Fruit fly (Drosophila melanogaster) whole organism, wandering third instar larva: Measurements from ENCODE around the gene Alh.

Experiments
- CG32264 ChIP-seq: fragments of 200-800 bp; sonication (Bioruptor generic); optimal IDR thresholded peaks from 2 replicates; lab custom pipeline; 2016; ENCODE audit warnings: missing biosample characterization, missing genetic modification characterization
- Myc ChIP-seq: fragments of >200 bp; optimal IDR thresholded peaks from 2 replicates; lab custom pipeline; 2017
- OdsH ChIP-seq: fragments of 200-800 bp; sonication (Bioruptor generic); optimal IDR thresholded peaks from 2 replicates; lab custom pipeline; 2016; ENCODE audit warnings: missing biosample characterization, mild to moderate bottlenecking, missing genetic modification characterization
- Sp1 ChIP-seq: fragments of 200-800 bp; sonication (Bioruptor generic); optimal IDR thresholded peaks from 3 replicates; lab custom pipeline; 2019; ENCODE audit warnings: missing biosample characterization, mild to moderate bottlenecking, missing genetic modification characterization, moderate library complexity
- Vsx2 ChIP-seq: fragments of 200-300, 225-300 bp; sonication (Bioruptor generic); optimal IDR thresholded peaks from 2 replicates; lab custom pipeline; 2018; ENCODE audit warnings: missing biosample characterization, missing genetic modification characterization; ENCODE audit not compliant: partially characterized antibody
- br ChIP-seq: fragments of 200-800 bp; sonication (Bioruptor generic); optimal IDR thresholded peaks from 2 replicates; lab custom pipeline; 2016; ENCODE audit warnings: missing biosample characterization, missing genetic modification characterization
- dl ChIP-seq, 2 experiments: fragments of 175-275, 200-275 bp in 1 of 2; fragments of 200-275 bp in 1 of 2; sonication (Bioruptor generic); optimal IDR thresholded peaks; lab custom pipeline; 2018; ENCODE audit warnings: mild to moderate bottlenecking in 2 of 2, missing biosample characterization in 2 of 2, missing genetic modification characterization in 2 of 2, moderate library complexity in 2 of 2; ENCODE audit not compliant: partially characterized antibody in 2 of 2, insufficient read depth in 1 of 2
- fru ChIP-seq: fragments of 200-800 bp; sonication (Bioruptor generic); optimal IDR thresholded peaks from 3 replicates; lab custom pipeline; 2016; ENCODE audit warnings: missing biosample characterization, mild to moderate bottlenecking, missing genetic modification characterization
- h ChIP-seq: fragments of 200-800 bp; sonication (Bioruptor generic); optimal IDR thresholded peaks from 3 replicates; lab custom pipeline; 2016; ENCODE audit warnings: missing biosample characterization, mild to moderate bottlenecking, missing genetic modification characterization
- pan ChIP-seq: fragments of >200 bp; optimal IDR thresholded peaks from 2 replicates; lab custom pipeline; 2017
- psq ChIP-seq: fragments of 200-800 bp; sonication (Bioruptor generic); optimal IDR thresholded peaks from 3 replicates; lab custom pipeline; 2017; ENCODE audit warnings: missing biosample characterization, mild to moderate bottlenecking, missing genetic modification characterization, moderate library complexity
- tai ChIP-seq: sonication (Bioruptor generic); optimal IDR thresholded peaks from 2 replicates; lab custom pipeline; 2016; ENCODE audit warnings: missing biosample characterization, missing genetic modification characterization
- usp ChIP-seq: fragments of >200 bp; optimal IDR thresholded peaks from 2 replicates; lab custom pipeline; 2017; ENCODE audit warnings: missing biosample characterization, missing genetic modification characterization
- woc ChIP-seq: sonication (Bioruptor generic); optimal IDR thresholded peaks from 2 replicates; lab custom pipeline; 2016; ENCODE audit warnings: missing biosample characterization, mild to moderate bottlenecking, missing genetic modification characterization

DNA sequence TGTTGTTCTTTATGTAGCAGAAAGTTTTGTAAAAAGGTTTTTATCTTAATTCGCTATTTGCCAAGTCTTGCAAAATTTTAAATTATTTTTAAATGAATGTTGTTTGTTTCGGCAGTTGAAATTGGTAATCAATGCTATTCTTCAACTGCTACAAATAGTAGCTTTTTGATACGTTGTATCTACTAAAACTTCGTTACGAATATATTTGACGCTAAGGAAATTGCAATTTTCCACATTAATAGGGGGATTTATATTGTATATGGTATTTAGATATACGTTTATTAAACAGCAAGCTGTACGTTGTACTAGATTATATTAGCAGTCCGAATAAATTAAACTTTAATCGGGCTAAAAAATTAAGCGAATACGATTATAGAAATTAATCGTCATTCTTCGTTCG is 7.3 kb upstream of the Alh start, which contains the start of gene CG31493:
- TF ChIP-seq Myc (no peak), usp (GFP tag; lab: Kevin White, UChicago) (no peak), h (GFP tag; lab: Kevin White, UChicago) (no peak), tai (GFP tag; lab: Kevin White, UChicago) (no peak), br (GFP tag; lab: Kevin White, UChicago) (no peak), CG32264 (GFP tag; lab: Kevin White, UChicago) (no peak), fru (GFP tag; lab: Kevin White, UChicago) (no peak), OdsH (no peak), psq (GFP tag; lab: Kevin White, UChicago) (no peak), woc (GFP tag; lab: Kevin White, UChicago) (no peak), pan (no peak), dl (GFP tag; optimal IDR thresholded peaks at IDR 0.05; lab: Kevin White, UChicago; ENCODE audit: insufficient read depth in 1 of 2, partially characterized antibody in 2 of 2) (no peak), Sp1 (GFP tag; lab: Kevin White, UChicago) (no peak), Vsx2 (GFP tag; lab: Kevin White, UChicago) (no peak)
